Worm (Caenorhabditis elegans) whole organism, late embryonic: ENCODE measurements around the gene srz-75.

Source experiments
- C08G9.2 ChIP-seq: sonication (generic microtip); optimal IDR thresholded peaks from 2 replicates; lab custom pipeline; 2016; ENCODE audit warnings: mild to moderate bottlenecking, missing genetic modification characterization, moderate library complexity, missing compliant biosample characterization
- ceh-14 ChIP-seq: sonication (generic microtip); optimal IDR thresholded peaks from 2 replicates; lab custom pipeline; 2016; ENCODE audit warnings: missing genotype, missing genetic modification characterization, missing compliant biosample characterization
- ceh-2 ChIP-seq: sonication (generic microtip); optimal IDR thresholded peaks from 2 replicates; lab custom pipeline; 2016; ENCODE audit warnings: missing genotype, missing genetic modification characterization, missing compliant biosample characterization
- ceh-30 ChIP-seq: fragments of 150-350 bp; optimal IDR thresholded peaks from 2 replicates; lab custom pipeline; 2014; ENCODE audit warnings: missing biosample characterization, missing genetic modification characterization
- ceh-9 ChIP-seq: sonication (generic microtip); optimal IDR thresholded peaks from 2 replicates; lab custom pipeline; 2016; ENCODE audit warnings: mild to moderate bottlenecking, missing genetic modification characterization, inconsistent platforms, missing compliant biosample characterization
- ets-4 ChIP-seq: sonication (generic microtip); optimal IDR thresholded peaks from 2 replicates; lab custom pipeline; 2016; ENCODE audit warnings: missing genetic modification characterization, missing compliant biosample characterization
- fax-1 ChIP-seq: sonication (generic microtip); optimal IDR thresholded peaks from 2 replicates; lab custom pipeline; 2016; ENCODE audit warnings: missing genotype, missing genetic modification characterization, missing compliant biosample characterization
- fkh-6 ChIP-seq: sonication (generic microtip); optimal IDR thresholded peaks from 2 replicates; lab custom pipeline; 2016; ENCODE audit warnings: missing genetic modification characterization, missing compliant biosample characterization
- madf-2 ChIP-seq: sonication (generic microtip); optimal IDR thresholded peaks from 2 replicates; lab custom pipeline; 2017; ENCODE audit warnings: missing genetic modification characterization, missing compliant biosample characterization
- mec-3 ChIP-seq: sonication (generic microtip); optimal IDR thresholded peaks from 2 replicates; lab custom pipeline; 2016; ENCODE audit warnings: borderline replicate concordance, missing genetic modification characterization, missing compliant biosample characterization
- nhr-11 ChIP-seq: fragments of 150-350 bp; optimal IDR thresholded peaks from 2 replicates; lab custom pipeline; 2014; ENCODE audit warnings: missing biosample characterization, missing genetic modification characterization
- npax-4 ChIP-seq: sonication (generic microtip); optimal IDR thresholded peaks from 2 replicates; lab custom pipeline; 2016; ENCODE audit warnings: missing genetic modification characterization, missing compliant biosample characterization
- pax-1 ChIP-seq: fragments of 150-350 bp; optimal IDR thresholded peaks from 2 replicates; lab custom pipeline; 2014; ENCODE audit warnings: missing biosample characterization, missing genetic modification characterization
- pros-1 ChIP-seq: fragments of 150-350 bp; optimal IDR thresholded peaks from 2 replicates; lab custom pipeline; 2014; ENCODE audit warnings: missing biosample characterization, missing genetic modification reagents, missing genetic modification characterization
- ref-2 ChIP-seq: sonication (generic microtip); optimal IDR thresholded peaks from 2 replicates; lab custom pipeline; 2016; ENCODE audit warnings: missing genetic modification characterization, missing compliant biosample characterization
- rnt-1 ChIP-seq: sonication (generic microtip); optimal IDR thresholded peaks from 2 replicates; lab custom pipeline; 2016; ENCODE audit warnings: missing genetic modification characterization, missing compliant biosample characterization
- sox-2 ChIP-seq: fragments of 200-800 bp; sonication (Bioruptor generic); IDR thresholded peaks from 2 replicates; pipeline ENCODE4 v1.3.6; 2022; ENCODE audit warnings: missing genetic modification reagents, missing genetic modification characterization, missing compliant biosample characterization
- unc-42 ChIP-seq: sonication (generic microtip); optimal IDR thresholded peaks from 2 replicates; lab custom pipeline; 2016; ENCODE audit warnings: missing genotype, missing genetic modification characterization, missing compliant biosample characterization
- ztf-16 ChIP-seq: sonication (generic microtip); optimal IDR thresholded peaks from 2 replicates; lab custom pipeline; 2017; ENCODE audit warnings: missing genetic modification characterization, missing compliant biosample characterization

srz-75 gene

ce11 chrIV:16247131-16247530 is 43.5 kb downstream of the srz-75 start, which contains the start of gene F38C2.1:
Gene F38C2.1, plus strand, starts transcription at chrIV:16247431.
- TF ChIP-seq fax-1 (no peak), C08G9.2 (tag; lab: Kevin White, UChicago) (no peak)

- TF ChIP-seq ceh-30 (no peak), npax-4 (tag; lab: Kevin White, UChicago) (no peak), pax-1 (tag; lab: Kevin White, UChicago) (no peak), ceh-14 (no peak), ceh-2 (no peak)
These were observed 52.1 kb downstream of the srz-75 start, which contains the start of gene srw-61 for ce11 chrIV:16238555-16238954. Gene srw-61, minus strand, starts transcription at chrIV:16238655.

ce11 chrIV:16236827-16237226 is 53.8 kb downstream of the srz-75 start:
- TF ChIP-seq ztf-16 (tag; lab: Kevin White, UChicago), result no peak
- TF ChIP-seq ceh-9 (tag; lab: Kevin White, UChicago), result no peak
- no peak for TF ChIP-seq nhr-11 (tag; lab: Kevin White, UChicago)
- TF ChIP-seq mec-3 (tag; lab: Kevin White, UChicago), result no peak
- TF ChIP-seq ceh-2, result no peak
- TF ChIP-seq pros-1 (tag; lab: Kevin White, UChicago), result no peak
- TF ChIP-seq ets-4, result no peak
- no peak for TF ChIP-seq unc-42 (tag; lab: Kevin White, UChicago)
- TF ChIP-seq ref-2 (tag; lab: Kevin White, UChicago), result no peak
- no peak for TF ChIP-seq fkh-6 (tag; lab: Kevin White, UChicago)
- no peak for TF ChIP-seq sox-2
- no peak for TF ChIP-seq pax-1 (tag; lab: Kevin White, UChicago)
- no peak for TF ChIP-seq madf-2 (tag; lab: Kevin White, UChicago)
- TF ChIP-seq rnt-1, result no peak
